Worm (Caenorhabditis elegans): ENCODE data around the gene F08G12.5.
A peak's percentile ranks its signal among the peaks of the same experiment; 100 is the strongest.

The F08G12.5 gene

DNA sequence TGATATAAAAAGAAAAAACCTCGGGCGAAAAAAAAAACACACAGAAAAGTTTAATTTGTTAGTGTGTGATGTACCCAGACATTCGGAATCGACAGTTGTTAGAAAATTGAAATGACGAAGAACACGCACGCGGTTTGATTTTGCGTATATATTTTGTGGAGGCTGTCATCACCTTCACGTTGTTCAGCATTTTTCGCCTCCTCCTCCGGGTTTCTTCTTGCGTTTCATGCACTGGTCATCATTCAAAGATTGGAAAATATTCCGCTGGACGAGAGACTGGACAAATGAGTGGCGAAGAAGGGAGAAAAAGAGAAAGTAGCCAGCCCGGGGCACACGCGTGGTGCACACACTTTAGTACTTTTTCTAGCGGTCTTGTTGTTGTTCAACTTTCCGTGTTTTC, 34.8 kb upstream of the F08G12.5 start:
- TF ChIP-seq lsy-2 (tag; optimal IDR thresholded peaks at IDR 0.05) (no peak), nhr-76 (tag; optimal IDR thresholded peaks at IDR 0.05) (no peak), elt-2 (tag; optimal IDR thresholded peaks at IDR 0.05) (no peak), F16B12.6 (tag; optimal IDR thresholded peaks at IDR 0.05) (no peak), fkh-8 (tag; optimal IDR thresholded peaks at IDR 0.05) (no peak), ceh-88 (GFP tag; IDR thresholded peaks at IDR 0.05) (no peak), lin-39 (tag; optimal IDR thresholded peaks at IDR 0.05) (no peak), zag-1 (tag; optimal IDR thresholded peaks at IDR 0.05) (no peak), vab-15 (tag; optimal IDR thresholded peaks at IDR 0.05) (no peak), lin-35 (GFP tag; optimal IDR thresholded peaks at IDR 0.05) (no peak), ceh-8 (GFP tag; optimal IDR thresholded peaks at IDR 0.05) (no peak), ama-1 (optimal IDR thresholded peaks at IDR 0.05) (no peak), unc-30 (tag; optimal IDR thresholded peaks at IDR 0.05) (no peak), unc-62 (GFP tag; optimal IDR thresholded peaks at IDR 0.05) (no peak), nhr-19 (GFP tag; conservative IDR thresholded peaks at IDR 0.05) (no peak; the same call in 1 of the 2 replicates), xbp-1 (tag; optimal IDR thresholded peaks at IDR 0.05) (no peak), hpl-2 (GFP tag; optimal IDR thresholded peaks at IDR 0.05) (no peak), dsc-1 (tag; optimal IDR thresholded peaks at IDR 0.05) (no peak), rnt-1 (tag; optimal IDR thresholded peaks at IDR 0.05) (peak; percentile 47), tlp-1 (tag; optimal IDR thresholded peaks at IDR 0.05) (no peak), pax-3 (tag; optimal IDR thresholded peaks at IDR 0.05) (no peak), mdl-1 (tag; optimal IDR thresholded peaks at IDR 0.05) (peak in 1 of 2 experiments; percentile 3), elt-3 (tag; optimal IDR thresholded peaks at IDR 0.05) (no peak), nhr-85 (tag) (no peak), egl-13 (tag; optimal IDR thresholded peaks at IDR 0.05) (no peak), fos-1 (tag; optimal IDR thresholded peaks at IDR 0.05) (no peak), hlh-4 (tag; optimal IDR thresholded peaks at IDR 0.05) (no peak), efl-1 (optimal IDR thresholded peaks at IDR 0.05) (no peak), efl-1 (GFP tag; optimal IDR thresholded peaks at IDR 0.05 in 1 of 2) (no peak), nhr-71 (tag; optimal IDR thresholded peaks at IDR 0.05) (peak; percentile 43), ceh-90 (tag; optimal IDR thresholded peaks at IDR 0.05) (no peak), efl-3 (GFP tag; optimal IDR thresholded peaks at IDR 0.05) (no peak), sptf-1 (tag; optimal IDR thresholded peaks at IDR 0.05) (no peak), unc-98 (GFP tag; IDR thresholded peaks at IDR 0.05) (no peak), snu-23 (GFP tag; optimal IDR thresholded peaks at IDR 0.05) (peak; percentile 9), ztf-4 (tag; optimal IDR thresholded peaks at IDR 0.05) (no peak), mep-1 (tag; optimal IDR thresholded peaks at IDR 0.05) (no peak), isw-1 (GFP tag; IDR thresholded peaks at IDR 0.05) (no peak), ztf-11 (tag; optimal IDR thresholded peaks at IDR 0.05) (no peak), pag-3 (tag; optimal IDR thresholded peaks at IDR 0.05; ENCODE audit: borderline replicate concordance, insufficient read depth) (no peak), nhr-28 (tag; optimal IDR thresholded peaks at IDR 0.05) (no peak), Y116A8C.19 (tag; optimal IDR thresholded peaks at IDR 0.05; ENCODE audit: borderline replicate concordance) (no peak), ceh-63 (GFP tag; optimal IDR thresholded peaks at IDR 0.05) (no peak), fkh-10 (GFP tag; optimal IDR thresholded peaks at IDR 0.05) (no peak), egl-27 (tag; optimal IDR thresholded peaks at IDR 0.05) (no peak), zip-4 (GFP tag; optimal IDR thresholded peaks at IDR 0.05) (no peak), hlh-17 (GFP tag; optimal IDR thresholded peaks at IDR 0.05; ENCODE audit: borderline replicate concordance) (no peak), ces-1 (GFP tag; optimal IDR thresholded peaks at IDR 0.05) (no peak), unc-130 (tag; optimal IDR thresholded peaks at IDR 0.05) (peak; percentile 45), lin-14 (GFP tag; optimal IDR thresholded peaks at IDR 0.05) (peak; percentile 69), blmp-1 (tag; optimal IDR thresholded peaks at IDR 0.05) (peak; percentile 19), aly-2 (tag; optimal IDR thresholded peaks at IDR 0.05) (no peak), nhr-77 (tag; optimal IDR thresholded peaks at IDR 0.05) (no peak)
